Fruit fly (Drosophila melanogaster): Measurements from ENCODE around the gene CG43680.

DNA sequence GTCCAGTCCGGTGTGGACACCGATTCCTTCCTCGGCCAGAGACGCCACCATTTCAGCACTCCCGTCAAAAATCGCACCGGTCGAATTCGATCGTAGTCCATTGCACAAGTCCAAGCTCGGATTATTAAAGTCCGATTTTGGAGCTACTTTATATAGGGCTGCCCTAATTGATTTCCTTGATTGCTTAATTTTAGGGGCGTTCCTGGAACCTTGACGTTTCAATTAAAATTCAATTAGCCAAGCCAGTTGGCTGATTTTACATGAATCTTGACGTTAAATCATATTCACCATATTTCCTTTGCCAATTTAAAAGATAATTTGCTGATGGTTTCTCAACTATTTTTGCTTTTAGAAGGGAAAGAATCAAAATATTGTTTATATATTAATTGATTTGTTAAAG, 25.2 kb upstream of the CG43680 start, which contains the start of gene Or71a:
- TF ChIP-seq CG8478 (optimal IDR thresholded peaks at IDR 0.05) (no peak), CTCF (optimal IDR thresholded peaks at IDR 0.05) (no peak)

Data from S2 (cell line).